Worm (Caenorhabditis elegans): ENCODE measurements around the gene F59D12.3.

Gene F59D12.3

ce11 chrX:15613745-15614229, 37.0 kb downstream of the F59D12.3 start, which contains the start of gene K09E9.3:
Gene K09E9.3, minus strand, starts transcription at chrX:15613795.
- TF ChIP-seq nhr-120 (GFP tag; IDR thresholded peaks at IDR 0.05) (no peak), hmg-1.2 (GFP tag; IDR thresholded peaks at IDR 0.05) (peak; percentile 23; the same call in 1 of the 2 replicates)

ce11 chrX:15610527-15611091, 40.2 kb downstream of the F59D12.3 start:
- TF ChIP-seq tlf-1 (GFP tag; optimal IDR thresholded peaks at IDR 0.05) (peak; percentile 46), nhr-80 (tag; optimal IDR thresholded peaks at IDR 0.05) (peak; percentile 98), ama-1 (optimal IDR thresholded peaks at IDR 0.05) (no peak), ama-1 (GFP tag; optimal IDR thresholded peaks at IDR 0.05) (peak in 1 of 2 experiments; percentile 76), F57A8.1 (GFP tag; optimal IDR thresholded peaks at IDR 0.05) (no peak), egl-18 (GFP tag; IDR thresholded peaks at IDR 0.05) (no peak), lin-40 (tag; optimal IDR thresholded peaks at IDR 0.05) (peak; percentile 43), bed-1 (GFP tag; IDR thresholded peaks at IDR 0.05) (no peak), atf-7 (tag; optimal IDR thresholded peaks at IDR 0.05) (peak; percentile 71), C06A6.2 (GFP tag; conservative IDR thresholded peaks at IDR 0.05) (peak; percentile 51; the same call in 1 of the 2 replicates), F33H1.4 (GFP tag; IDR thresholded peaks at IDR 0.05) (no peak), K12H6.12 (tag; optimal IDR thresholded peaks at IDR 0.05) (peak; percentile 38), efl-1 (GFP tag; optimal IDR thresholded peaks at IDR 0.05) (no peak), hlh-12 (tag; optimal IDR thresholded peaks at IDR 0.05) (no peak), rcor-1 (GFP tag; IDR thresholded peaks at IDR 0.05) (peak; percentile 52), lsl-1 (GFP tag; optimal IDR thresholded peaks at IDR 0.05) (no peak), pha-4 (tag; optimal IDR thresholded peaks at IDR 0.05) (peak; percentile 76), F10E7.11 (tag; optimal IDR thresholded peaks at IDR 0.05) (no peak), ceh-27 (GFP tag; optimal IDR thresholded peaks at IDR 0.05) (no peak), ztf-25 (GFP tag; IDR thresholded peaks at IDR 0.05) (no peak), him-1 (tag; optimal IDR thresholded peaks at IDR 0.05) (no peak), mes-4 (tag; optimal IDR thresholded peaks at IDR 0.05) (no peak), sea-2 (GFP tag; IDR thresholded peaks at IDR 0.05) (no peak), snpc-4 (GFP tag; optimal IDR thresholded peaks at IDR 0.05) (no peak), snpc-4 (tag; optimal IDR thresholded peaks at IDR 0.05) (peak in 3 of 4 experiments; percentile 35 to 66 (median 41)), hsf-1 (GFP tag; IDR thresholded peaks at IDR 0.05) (no peak), rec-8 (tag; optimal IDR thresholded peaks at IDR 0.05) (no peak), F49E8.2 (tag; optimal IDR thresholded peaks at IDR 0.05; ENCODE audit: insufficient read depth) (no peak), tbx-9 (tag; optimal IDR thresholded peaks at IDR 0.05; ENCODE audit: borderline replicate concordance) (no peak), ceh-91 (GFP tag; IDR thresholded peaks at IDR 0.05) (no peak), attf-5 (GFP tag; optimal IDR thresholded peaks at IDR 0.05) (peak; percentile 59), ZK185.1 (tag; optimal IDR thresholded peaks at IDR 0.05; ENCODE audit: poor library complexity, severe bottlenecking) (peak; percentile 7), mxl-1 (tag; optimal IDR thresholded peaks at IDR 0.05) (no peak), dpl-1 (GFP tag; optimal IDR thresholded peaks at IDR 0.05) (no peak), Y95B8A.8 (GFP tag; IDR thresholded peaks at IDR 0.05) (0 out of 2 replicates have a peak, but pooled peaks have one; percentile 24), repo-1 (tag; optimal IDR thresholded peaks at IDR 0.05) (peak; percentile 49), hmg-1.2 (GFP tag; IDR thresholded peaks at IDR 0.05) (peak; percentile 20; the same call in 1 of the 2 replicates), zim-3 (tag; optimal IDR thresholded peaks at IDR 0.05) (no peak), snpc-1.1 (tag; optimal IDR thresholded peaks at IDR 0.05; ENCODE audit: insufficient read depth) (no peak), pbrm-1 (GFP tag; IDR thresholded peaks at IDR 0.05) (0 out of 2 replicates have a peak, but pooled peaks have one; percentile 41), Y79H2A.3 (GFP tag; conservative IDR thresholded peaks at IDR 0.05) (no peak), ztf-3 (GFP tag; optimal IDR thresholded peaks at IDR 0.05) (no peak), mcd-1 (GFP tag; IDR thresholded peaks at IDR 0.05) (no peak), lag-1 (GFP tag; IDR thresholded peaks at IDR 0.05) (no peak), nfyb-1 (GFP tag; IDR thresholded peaks at IDR 0.05) (peak; percentile 81; the same call in 1 of the 2 replicates)

Data from whole organism, young adult.